Worm (Caenorhabditis elegans) whole organism, L4/young adult: ENCODE results near the gene metl-13.

Experiments used
- W03F9.2 ChIP-seq: fragments of 150-350 bp; optimal IDR thresholded peaks from 2 replicates; lab custom pipeline; 2014; ENCODE audit warnings: missing biosample characterization, missing genetic modification characterization
- dao-5 ChIP-seq: sonication (generic microtip); optimal IDR thresholded peaks from 2 replicates; lab custom pipeline; 2016; ENCODE audit warnings: missing genotype, missing genetic modification characterization, moderate library complexity, missing compliant biosample characterization
- him-1 ChIP-seq: sonication (generic microtip); optimal IDR thresholded peaks from 2 replicates; lab custom pipeline; 2016; ENCODE audit warnings: missing genotype, missing genetic modification reagents, missing genetic modification characterization, missing compliant biosample characterization

DNA sequence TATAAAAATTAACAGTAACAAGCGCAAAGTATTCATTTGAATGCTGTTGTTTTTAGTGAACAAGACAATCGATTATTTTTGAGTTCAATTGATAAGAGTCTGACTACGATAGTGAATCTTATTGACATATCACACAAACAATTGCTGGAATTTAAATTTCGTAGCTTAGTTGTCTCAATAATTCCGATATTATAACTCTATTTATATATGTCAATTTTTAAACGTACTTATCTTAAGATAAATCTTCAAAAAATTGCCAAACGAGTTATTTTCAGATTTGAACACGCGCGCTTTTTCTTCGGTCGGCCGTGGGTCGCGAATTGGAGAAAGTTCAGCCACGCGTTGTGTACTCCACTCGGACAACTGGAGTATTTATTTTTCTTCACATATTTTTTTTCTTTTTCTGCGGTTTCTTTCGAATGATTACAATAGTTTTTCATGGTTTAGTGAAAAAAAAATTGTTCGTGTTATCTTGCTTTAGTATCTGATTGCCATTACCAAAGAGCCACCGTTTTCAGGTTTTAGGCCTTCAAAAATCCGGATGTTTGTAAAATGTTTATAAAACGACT, 3.1 kb upstream of the metl-13 start, which contains the start of the genes cest-5.1 and C01B10.9:
- TF ChIP-seq W03F9.2 (tag; lab: Kevin White, UChicago) (peak; percentile 73), him-1 (tag; lab: Kevin White, UChicago) (no peak), dao-5 (tag; lab: Kevin White, UChicago) (no peak)
